Fruit fly (Drosophila melanogaster): ENCODE measurements around the gene CG10863.

Gene CG10863

dm6 chr3L:3908838-3909810, 33.1 kb downstream of the CG10863 start:
- peak; percentile 81 for TF ChIP-seq vri (GFP tag; optimal IDR thresholded peaks at IDR 0.05)
- TF ChIP-seq Smox (GFP tag; optimal IDR thresholded peaks at IDR 0.05): no peak

DNA sequence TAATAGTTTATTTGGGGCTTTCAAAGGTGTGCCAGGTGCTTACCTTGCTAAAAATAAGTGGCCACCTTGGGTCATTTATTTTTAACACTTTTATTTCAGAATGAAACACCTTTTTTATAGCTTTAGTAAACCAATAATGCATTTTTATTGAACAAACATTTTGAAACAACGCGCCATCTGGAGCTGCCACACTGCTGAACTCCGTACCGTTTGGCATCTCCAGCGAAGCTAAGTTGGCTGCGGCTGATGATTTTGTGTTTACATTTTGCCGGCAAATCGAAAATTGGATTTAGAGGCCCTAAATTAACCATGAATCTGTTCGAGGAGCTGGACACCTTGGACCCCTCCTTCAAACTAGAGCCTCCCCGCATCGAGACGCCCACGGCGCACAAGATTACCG, 37.2 kb downstream of the CG10863 start, which contains the start of gene ida:
Gene ida (plus strand): TSS at position 234 of the 400 bp plus-strand sequence.
- no peak for TF ChIP-seq Hr38 (GFP tag; optimal IDR thresholded peaks at IDR 0.05)
- no peak for TF ChIP-seq achi (GFP tag; optimal IDR thresholded peaks at IDR 0.05)
- TF ChIP-seq fkh (GFP tag; optimal IDR thresholded peaks at IDR 0.05): peak; percentile 93
- TF ChIP-seq esn (GFP tag; optimal IDR thresholded peaks at IDR 0.05): peak; percentile 18
- no peak for TF ChIP-seq dac (GFP tag; optimal IDR thresholded peaks at IDR 0.05)

DNA sequence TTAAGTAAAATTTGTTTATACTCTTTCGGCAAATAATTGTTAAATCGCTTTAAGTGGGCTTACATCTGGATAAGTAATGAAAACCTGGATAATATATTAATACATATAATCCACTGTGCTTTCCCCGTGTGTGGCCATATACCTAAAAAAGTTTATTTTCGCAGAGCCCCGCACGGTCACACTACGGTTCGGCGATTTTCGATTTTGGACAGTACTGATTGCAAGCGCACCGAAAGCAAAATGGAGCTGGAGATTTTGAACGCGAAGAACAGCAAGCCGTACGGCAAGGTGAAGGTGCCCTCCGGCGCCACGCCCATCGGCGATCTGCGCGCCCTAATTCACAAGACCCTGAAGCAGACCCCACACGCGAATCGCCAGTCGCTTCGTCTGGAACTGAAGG, 39.0 kb downstream of the CG10863 start, which contains the start of gene Sc2:
Gene Sc2 (plus strand): TSS at position 192 of the 400 bp plus-strand sequence.
- TF ChIP-seq fd85E (GFP tag; optimal IDR thresholded peaks at IDR 0.05): no peak
- no peak for TF ChIP-seq CG8632 (GFP tag; optimal IDR thresholded peaks at IDR 0.05)
- TF ChIP-seq CG6163 (GFP tag; IDR thresholded peaks at IDR 0.05): peak; percentile 41; the same call in 1 of the 3 replicates
- no peak for TF ChIP-seq CG6276 (GFP tag; optimal IDR thresholded peaks at IDR 0.05)

DNA sequence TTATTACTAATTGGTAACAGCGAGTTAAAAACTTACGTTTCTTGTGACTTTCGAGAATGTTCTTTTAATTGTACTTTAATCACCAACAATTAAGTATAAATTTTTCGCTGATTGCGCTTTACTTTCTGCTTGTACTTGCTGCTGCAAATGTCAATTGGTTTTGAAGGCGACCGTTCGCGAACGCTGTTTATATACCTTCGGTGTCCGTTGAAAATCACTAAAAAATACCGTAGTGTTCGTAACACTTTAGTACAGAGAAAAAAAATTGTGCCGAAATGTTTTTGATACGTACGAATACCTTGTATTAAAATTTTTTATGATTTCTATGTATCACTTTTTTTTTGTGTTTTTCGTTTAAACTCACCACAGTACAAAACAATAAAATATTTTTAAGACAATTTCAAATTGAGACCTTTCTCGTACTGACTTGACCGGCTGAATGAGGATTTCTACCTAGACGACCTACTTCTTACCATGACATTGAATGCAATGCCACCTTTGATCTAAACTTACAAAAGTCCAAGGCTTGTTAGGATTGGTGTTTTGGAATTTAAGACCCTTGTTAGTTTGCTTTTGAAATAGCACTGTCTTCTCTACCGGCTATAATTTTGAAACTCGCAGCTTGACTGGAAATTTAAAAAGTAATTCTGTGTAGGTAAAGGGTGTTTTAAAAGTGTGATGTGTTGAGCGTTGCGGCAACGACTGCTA, 39.6 kb downstream of the CG10863 start, which contains the start of gene Ubi-p63E:
Gene Ubi-p63E (minus strand): TSS at position 694 of the 708 bp plus-strand sequence.
- peak; percentile 57 for TF ChIP-seq cyc (GFP tag; optimal IDR thresholded peaks at IDR 0.05)
- TF ChIP-seq CG3032 (tag; optimal IDR thresholded peaks at IDR 0.05): peak; percentile 45
- TF ChIP-seq Sox14 (GFP tag; optimal IDR thresholded peaks at IDR 0.05): no peak
- TF ChIP-seq fd59A (GFP tag; optimal IDR thresholded peaks at IDR 0.05): peak; percentile 35
- TF ChIP-seq CG3919 (GFP tag; optimal IDR thresholded peaks at IDR 0.05): peak; percentile 53
- TF ChIP-seq CG7368 (GFP tag; optimal IDR thresholded peaks at IDR 0.05): peak; percentile 28
- peak; percentile 68 for TF ChIP-seq Sox15 (GFP tag; optimal IDR thresholded peaks at IDR 0.05)
- TF ChIP-seq CG6808 (GFP tag; optimal IDR thresholded peaks at IDR 0.05): peak; percentile 44
- TF ChIP-seq fkh (GFP tag; optimal IDR thresholded peaks at IDR 0.05): no peak
- peak; percentile 59 for TF ChIP-seq CG11902 (GFP tag; optimal IDR thresholded peaks at IDR 0.05)
- no peak for TF ChIP-seq CG8119 (GFP tag; IDR thresholded peaks at IDR 0.05)
- peak; percentile 75 for TF ChIP-seq pdm3 (GFP tag; optimal IDR thresholded peaks at IDR 0.05)
- TF ChIP-seq esn (GFP tag; optimal IDR thresholded peaks at IDR 0.05): peak; percentile 76
- peak; percentile 11 for TF ChIP-seq fd85E (GFP tag; optimal IDR thresholded peaks at IDR 0.05)
- peak; percentile 61 for TF ChIP-seq acj6 (GFP tag; optimal IDR thresholded peaks at IDR 0.05)
- TF ChIP-seq CG32006 (GFP tag; optimal IDR thresholded peaks at IDR 0.05): peak; percentile 72
- peak; percentile 55 for TF ChIP-seq CG9139 (GFP tag; optimal IDR thresholded peaks at IDR 0.05)
- TF ChIP-seq CG10631 (GFP tag; optimal IDR thresholded peaks at IDR 0.05): peak; percentile 71
- TF ChIP-seq CG1621 (tag; optimal IDR thresholded peaks at IDR 0.05): peak; percentile 26
- TF ChIP-seq CG11294 (GFP tag; IDR thresholded peaks at IDR 0.05): no peak
- no peak for TF ChIP-seq Blimp-1 (GFP tag; optimal IDR thresholded peaks at IDR 0.05)
- peak; percentile 81 for TF ChIP-seq svp (GFP tag)
- TF ChIP-seq dac (GFP tag; optimal IDR thresholded peaks at IDR 0.05): peak; percentile 20
- peak; percentile 49 for TF ChIP-seq CG10669 (GFP tag; optimal IDR thresholded peaks at IDR 0.05)
- TF ChIP-seq CG31627 (GFP tag; optimal IDR thresholded peaks at IDR 0.05): peak; percentile 79
- no peak for TF ChIP-seq CG11762 (GFP tag; optimal IDR thresholded peaks at IDR 0.05; ENCODE audit: insufficient read depth)
- TF ChIP-seq Met (GFP tag; optimal IDR thresholded peaks at IDR 0.05): peak; percentile 66
- peak; percentile 61 for TF ChIP-seq Ets21C (GFP tag; optimal IDR thresholded peaks at IDR 0.05)
- TF ChIP-seq dsx (GFP tag; optimal IDR thresholded peaks at IDR 0.05; ENCODE audit: poor library complexity, severe bottlenecking): no peak
- peak; percentile 51 for TF ChIP-seq spab (GFP tag; optimal IDR thresholded peaks at IDR 0.05)
- TF ChIP-seq eg (GFP tag; IDR thresholded peaks at IDR 0.05): no peak
- TF ChIP-seq ss (GFP tag; optimal IDR thresholded peaks at IDR 0.05): peak in 1 of 2 experiments; percentile 32
- TF ChIP-seq CG8632 (GFP tag; optimal IDR thresholded peaks at IDR 0.05): peak; percentile 49
- TF ChIP-seq OdsH (GFP tag; optimal IDR thresholded peaks at IDR 0.05): peak; percentile 60
- peak; percentile 65 for TF ChIP-seq net (GFP tag; optimal IDR thresholded peaks at IDR 0.05)

Data from whole organism, prepupa.